Fruit fly (Drosophila melanogaster) whole organism, pupa: ENCODE data around the gene CG7017.

Experiments
- CG10348 ChIP-seq: fragments of 200-800 bp; sonication (Bioruptor generic); IDR thresholded peaks from 2 replicates; pipeline ENCODE4 v1.3.6; 2022; ENCODE audit warnings: missing biosample characterization, missing genetic modification characterization
- CG13204 ChIP-seq: fragments of 200-800 bp; sonication (Bioruptor generic); optimal IDR thresholded peaks from 2 replicates; lab custom pipeline; 2018; ENCODE audit warnings: missing biosample characterization, mild to moderate bottlenecking, missing genetic modification characterization, moderate library complexity
- CG14655 ChIP-seq: fragments of 200-800 bp; sonication (Bioruptor generic); optimal IDR thresholded peaks from 3 replicates; lab custom pipeline; 2017; ENCODE audit warnings: mild to moderate bottlenecking, missing biosample characterization, missing genetic modification reagents, missing genetic modification characterization
- CG15710 ChIP-seq: fragments of 200-800 bp; sonication (Bioruptor generic); optimal IDR thresholded peaks from 2 replicates; lab custom pipeline; 2018; ENCODE audit warnings: missing biosample characterization, mild to moderate bottlenecking, missing genetic modification characterization, moderate library complexity
- CG17806 ChIP-seq: fragments of 200-800 bp; sonication (Bioruptor generic); optimal IDR thresholded peaks from 2 replicates; lab custom pipeline; 2018; ENCODE audit warnings: missing biosample characterization, mild to moderate bottlenecking, missing genetic modification characterization, moderate library complexity
- CG32121 ChIP-seq: fragments of 200-800 bp; sonication (Bioruptor generic); IDR thresholded peaks from 2 replicates; pipeline ENCODE4 v1.3.6; 2022; ENCODE audit warnings: missing biosample characterization, missing genetic modification characterization
- CG34367 ChIP-seq: fragments of 200-800 bp; sonication (Bioruptor generic); optimal IDR thresholded peaks from 2 replicates; lab custom pipeline; 2018; ENCODE audit warnings: missing biosample characterization, mild to moderate bottlenecking, missing genetic modification characterization
- CG4496 ChIP-seq: fragments of 200-800 bp; sonication (Bioruptor generic); IDR thresholded peaks from 3 replicates; pipeline ENCODE4 v1.3.6; 2022; ENCODE audit warnings: missing biosample characterization, missing genetic modification characterization
- CG8301 ChIP-seq: fragments of 200-800 bp; sonication (Bioruptor generic); optimal IDR thresholded peaks from 2 replicates; lab custom pipeline; 2018; ENCODE audit warnings: missing biosample characterization, mild to moderate bottlenecking, missing genetic modification characterization
- CG9948 ChIP-seq: fragments of 200-800 bp; sonication (Bioruptor generic); optimal IDR thresholded peaks from 2 replicates; lab custom pipeline; 2018; ENCODE audit warnings: missing biosample characterization, mild to moderate bottlenecking, missing genetic modification characterization, moderate library complexity
- EcR ChIP-seq: fragments of 200-800 bp; sonication (Bioruptor generic); optimal IDR thresholded peaks from 3 replicates; lab custom pipeline; 2019; ENCODE audit warnings: missing biosample characterization, missing genetic modification characterization, mild to moderate bottlenecking, moderate library complexity, missing genetic modification reagents
- Snoo ChIP-seq: fragments of 200-800 bp; sonication (Bioruptor generic); optimal IDR thresholded peaks from 3 replicates; lab custom pipeline; 2017; ENCODE audit warnings: missing biosample characterization, mild to moderate bottlenecking, missing genetic modification characterization, inconsistent platforms
- fd96Ca ChIP-seq: fragments of 200-800 bp; sonication (Bioruptor generic); IDR thresholded peaks from 3 replicates; pipeline ENCODE4 v1.3.6; 2022; ENCODE audit warnings: missing biosample characterization, missing genetic modification characterization

dm6 chr3L:20183345-20184088, 28.4 kb downstream of the CG7017 start:
- TF ChIP-seq CG10348 (GFP tag; lab: Robert Waterston, UW) (no peak; the same call in 1 of the 2 replicates), CG32121 (GFP tag; lab: Robert Waterston, UW) (0 out of 2 replicates have a peak, but pooled peaks have one; percentile 23), CG9948 (tag; lab: Kevin White, UChicago) (peak; percentile 64), CG15710 (tag; lab: Kevin White, UChicago) (peak; percentile 74), CG17806 (tag; lab: Kevin White, UChicago) (peak; percentile 73), CG8301 (tag; lab: Kevin White, UChicago) (peak; percentile 68), CG34367 (tag; lab: Kevin White, UChicago) (peak; percentile 58), CG14655 (GFP tag; lab: Kevin White, UChicago) (peak; percentile 73), fd96Ca (GFP tag; lab: Robert Waterston, UW) (0 out of 3 replicates have a peak, but pooled peaks have one; percentile 40), CG4496 (GFP tag; lab: Robert Waterston, UW) (no peak; the same call in 1 of the 3 replicates), CG13204 (GFP tag; lab: Kevin White, UChicago) (no peak), Snoo (tag; lab: Kevin White, UChicago) (no peak), EcR (GFP tag; lab: Kevin White, UChicago) (no peak)
